Worm (Caenorhabditis elegans): Measurements from ENCODE around the gene nhr-92.
A peak's percentile ranks its signal among the peaks of the same experiment; 100 is the strongest.

Gene nhr-92

DNA sequence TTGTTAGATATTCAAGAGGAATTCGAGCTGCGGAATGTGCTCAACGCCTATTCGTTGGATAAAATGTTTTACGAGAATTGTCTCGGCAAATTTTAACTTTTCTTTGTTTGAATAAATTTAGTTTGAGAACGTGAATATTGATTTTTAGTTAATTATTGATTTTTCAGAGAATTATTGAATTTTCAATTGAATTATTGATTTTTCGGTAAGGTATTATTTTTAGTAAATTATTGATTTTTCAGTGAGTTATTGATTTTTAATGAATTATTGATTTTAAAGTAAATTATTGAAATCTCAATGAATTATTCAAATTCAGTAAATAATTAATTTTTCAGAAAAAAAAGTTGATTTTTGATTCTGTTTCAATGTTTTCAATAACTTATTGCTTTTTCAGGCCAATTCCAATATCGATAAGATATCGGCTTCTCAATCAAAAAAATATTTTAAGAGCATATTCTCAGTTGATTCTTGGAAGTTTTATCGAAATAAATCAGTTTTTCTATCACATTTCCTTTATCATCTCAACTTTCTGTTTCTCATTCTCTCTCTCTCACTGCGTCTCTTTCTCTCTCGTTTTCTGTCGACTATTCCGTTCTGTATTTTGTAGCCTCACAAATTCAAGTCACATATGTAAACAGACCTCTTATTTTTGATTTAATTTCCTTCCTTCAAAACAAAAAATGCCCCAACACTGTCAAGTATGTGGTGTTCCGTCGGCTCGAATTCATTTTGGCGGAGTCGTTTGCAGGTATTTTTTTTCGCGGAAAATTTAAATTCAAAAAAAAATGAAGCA is at the start of gene nhr-92:
Gene nhr-92 (plus strand): TSS at position 576 of the 793 bp plus-strand sequence.
- TF ChIP-seq pha-2 (tag; optimal IDR thresholded peaks at IDR 0.05) (no peak), elt-2 (tag; optimal IDR thresholded peaks at IDR 0.05) (peak; percentile 15)

DNA sequence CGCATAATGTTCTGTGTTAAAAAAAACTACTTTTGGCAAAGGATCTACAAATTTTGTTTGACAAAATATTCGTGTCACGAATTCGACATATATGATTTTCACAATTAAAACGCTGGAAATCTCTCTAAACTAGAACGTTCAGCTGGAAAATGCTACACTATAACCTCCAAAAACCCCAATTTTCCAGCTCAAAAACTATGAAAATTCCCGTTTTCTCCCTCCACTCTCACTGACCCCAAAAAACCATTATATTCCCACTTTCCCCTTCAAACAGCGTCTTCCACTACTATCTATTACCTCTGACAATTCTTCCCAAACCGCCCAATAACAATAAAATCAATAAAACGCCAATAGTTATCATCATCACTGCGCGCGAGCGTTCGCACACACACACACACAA is 43.2 kb upstream of the nhr-92 start, which contains the start of gene Y41D4B.14:
Gene Y41D4B.14 (plus strand): TSS at position 301 of the 400 bp plus-strand sequence.
- TF ChIP-seq mec-3 (tag; optimal IDR thresholded peaks at IDR 0.05; ENCODE audit: borderline replicate concordance) (no peak), dve-1 (tag; optimal IDR thresholded peaks at IDR 0.05) (no peak), unc-86 (tag; optimal IDR thresholded peaks at IDR 0.05) (no peak), ceh-6 (GFP tag; optimal IDR thresholded peaks at IDR 0.05) (no peak), rnt-1 (tag; optimal IDR thresholded peaks at IDR 0.05) (no peak), ref-2 (tag; optimal IDR thresholded peaks at IDR 0.05) (no peak), eyg-1 (tag; optimal IDR thresholded peaks at IDR 0.05) (no peak), ceh-34 (tag; optimal IDR thresholded peaks at IDR 0.05) (no peak), nfya-1 (tag; optimal IDR thresholded peaks at IDR 0.05) (no peak)

DNA sequence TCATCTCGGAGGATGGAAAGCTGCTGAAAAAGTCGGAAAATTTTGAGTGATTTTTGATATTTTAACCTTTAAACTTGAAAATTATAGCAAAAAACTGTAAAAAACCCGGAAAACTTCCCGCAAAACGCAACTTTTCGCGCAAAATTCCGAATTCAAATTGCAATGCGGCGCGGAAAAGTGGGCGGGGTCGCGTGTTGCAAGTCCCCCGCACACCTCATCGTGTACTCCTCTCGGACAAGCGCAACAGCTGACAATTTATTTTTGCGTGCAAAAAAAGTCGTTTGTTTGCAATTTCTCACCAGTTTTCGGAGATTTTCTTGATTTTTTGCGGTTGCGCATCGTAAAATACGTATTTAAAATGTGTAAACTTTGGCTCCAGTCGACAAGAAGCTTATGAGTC is 24.1 kb upstream of the nhr-92 start, which contains the start of gene npp-8:
Gene npp-8 (minus strand): TSS at position 23 of the 400 bp plus-strand sequence.
- TF ChIP-seq syd-9 (tag; optimal IDR thresholded peaks at IDR 0.05) (peak; percentile 86), sox-4 (tag; optimal IDR thresholded peaks at IDR 0.05) (peak; percentile 80), ceh-18 (tag; optimal IDR thresholded peaks at IDR 0.05) (peak; percentile 89), ztf-16 (tag; optimal IDR thresholded peaks at IDR 0.05) (peak; percentile 87), pqm-1 (tag; optimal IDR thresholded peaks at IDR 0.05) (peak; percentile 4), Y22D7AL.16 (tag; optimal IDR thresholded peaks at IDR 0.05) (peak; percentile 64), ttx-3 (tag; optimal IDR thresholded peaks at IDR 0.05) (peak; percentile 81), nhr-232 (tag; optimal IDR thresholded peaks at IDR 0.05) (peak; percentile 64), C38D4.7 (GFP tag; optimal IDR thresholded peaks at IDR 0.05) (peak; percentile 69), ceh-19 (GFP tag; optimal IDR thresholded peaks at IDR 0.05) (peak; percentile 88), elt-4 (tag; optimal IDR thresholded peaks at IDR 0.05) (no peak), ceh-6 (GFP tag; optimal IDR thresholded peaks at IDR 0.05) (peak; percentile 67), dve-1 (tag; optimal IDR thresholded peaks at IDR 0.05) (peak; percentile 50), ceh-31 (tag; optimal IDR thresholded peaks at IDR 0.05) (peak; percentile 95), ceh-24 (tag; optimal IDR thresholded peaks at IDR 0.05) (peak; percentile 27), ceh-14 (tag; optimal IDR thresholded peaks at IDR 0.05) (peak; percentile 91), eyg-1 (tag; optimal IDR thresholded peaks at IDR 0.05) (no peak), unc-86 (tag; optimal IDR thresholded peaks at IDR 0.05) (peak; percentile 81), T23F11.4 (GFP tag; optimal IDR thresholded peaks at IDR 0.05) (peak; percentile 47), hlh-30 (tag; optimal IDR thresholded peaks at IDR 0.05; ENCODE audit: insufficient read depth) (peak; percentile 79), hlh-6 (tag; optimal IDR thresholded peaks at IDR 0.05) (peak; percentile 87), K09A11.1 (tag; optimal IDR thresholded peaks at IDR 0.05; ENCODE audit: insufficient read depth) (peak; percentile 66), ref-2 (tag; optimal IDR thresholded peaks at IDR 0.05) (peak; percentile 93), tbx-2 (tag; optimal IDR thresholded peaks at IDR 0.05) (peak; percentile 93), C08G9.2 (tag; optimal IDR thresholded peaks at IDR 0.05) (peak; percentile 86), unc-42 (tag; optimal IDR thresholded peaks at IDR 0.05) (peak; percentile 61), dmd-4 (tag; optimal IDR thresholded peaks at IDR 0.05; ENCODE audit: borderline replicate concordance) (peak; percentile 62), ceh-34 (tag; optimal IDR thresholded peaks at IDR 0.05) (peak; percentile 89), lim-6 (tag; optimal IDR thresholded peaks at IDR 0.05) (peak; percentile 79), nhr-11 (tag; optimal IDR thresholded peaks at IDR 0.05) (no peak), fkh-10 (GFP tag; optimal IDR thresholded peaks at IDR 0.05) (no peak), F13H6.1 (tag; optimal IDR thresholded peaks at IDR 0.05) (peak; percentile 82), gmeb-2 (tag; optimal IDR thresholded peaks at IDR 0.05) (peak; percentile 73), ahr-1 (tag; optimal IDR thresholded peaks at IDR 0.05) (peak; percentile 75), sox-2 (GFP tag; IDR thresholded peaks at IDR 0.05) (no peak), pha-2 (tag; optimal IDR thresholded peaks at IDR 0.05) (peak; percentile 88), elt-2 (tag; optimal IDR thresholded peaks at IDR 0.05) (peak; percentile 92), che-1 (tag; optimal IDR thresholded peaks at IDR 0.05) (peak; percentile 74), nfya-1 (tag; optimal IDR thresholded peaks at IDR 0.05) (peak; percentile 89), zip-5 (tag; optimal IDR thresholded peaks at IDR 0.05) (peak; percentile 64), unc-3 (GFP tag; conservative IDR thresholded peaks at IDR 0.05) (no peak; the same call in 1 of the 2 replicates), unc-3 (tag; optimal IDR thresholded peaks at IDR 0.05) (peak; percentile 84), ceh-2 (tag; optimal IDR thresholded peaks at IDR 0.05) (peak; percentile 87)
